Worm (Caenorhabditis elegans): ENCODE results near the gene nas-7.
A peak's percentile ranks its signal among the peaks of the same experiment; 100 is the strongest.

The nas-7 gene

DNA sequence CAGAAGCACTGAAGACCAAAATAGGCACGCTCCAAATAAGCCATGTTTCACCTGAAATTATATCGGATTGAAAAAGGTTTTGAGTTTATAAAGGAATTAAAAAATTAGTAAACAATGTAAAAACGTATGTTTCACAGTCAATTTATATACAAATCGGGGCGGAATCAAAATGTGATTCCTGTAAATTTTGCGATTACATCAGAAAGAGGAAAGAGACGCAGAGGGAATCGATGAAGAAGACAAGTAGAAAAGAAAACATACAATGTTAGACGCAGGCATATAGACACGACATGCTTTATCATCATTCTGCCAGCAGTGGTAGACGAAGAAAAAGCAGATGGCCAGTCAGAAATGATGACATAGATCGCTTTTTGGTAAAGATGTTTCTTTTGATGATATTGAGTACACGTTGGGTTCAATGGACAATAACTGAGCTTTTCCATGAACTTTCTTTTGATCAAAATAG lies 38.5 kb downstream of the nas-7 start, which contains the start of gene msra-1:
TSS of gene msra-1 (minus strand) at position 51 of the 466 bp plus-strand sequence.
- TF ChIP-seq M03D4.4 (tag; optimal IDR thresholded peaks at IDR 0.05) (no peak), pha-4 (tag; optimal IDR thresholded peaks at IDR 0.05) (no peak), mab-5 (tag; optimal IDR thresholded peaks at IDR 0.05) (no peak), sem-2 (GFP tag; optimal IDR thresholded peaks at IDR 0.05) (no peak), ceh-83 (GFP tag; optimal IDR thresholded peaks at IDR 0.05) (no peak), lin-32 (GFP tag; optimal IDR thresholded peaks at IDR 0.05) (no peak), unc-120 (tag; optimal IDR thresholded peaks at IDR 0.05; ENCODE audit: poor library complexity, severe bottlenecking) (peak; percentile 21), ham-2 (GFP tag; optimal IDR thresholded peaks at IDR 0.05) (no peak), nhr-12 (tag; optimal IDR thresholded peaks at IDR 0.05) (no peak), ces-1 (GFP tag; optimal IDR thresholded peaks at IDR 0.05) (peak; percentile 46), lsy-2 (tag; optimal IDR thresholded peaks at IDR 0.05) (no peak), cnd-1 (tag; optimal IDR thresholded peaks at IDR 0.05) (no peak), nhr-28 (tag; optimal IDR thresholded peaks at IDR 0.05) (no peak), elt-1 (tag; optimal IDR thresholded peaks at IDR 0.05; ENCODE audit: borderline replicate concordance, insufficient read depth) (peak; percentile 18), mls-2 (tag; optimal IDR thresholded peaks at IDR 0.05) (no peak), flh-1 (GFP tag; optimal IDR thresholded peaks at IDR 0.05) (no peak), zip-8 (tag; optimal IDR thresholded peaks at IDR 0.05) (no peak), bed-3 (GFP tag; optimal IDR thresholded peaks at IDR 0.05) (no peak), sptf-1 (tag; optimal IDR thresholded peaks at IDR 0.05) (no peak), lin-13 (tag; optimal IDR thresholded peaks at IDR 0.05) (no peak), nhr-76 (tag; optimal IDR thresholded peaks at IDR 0.05) (no peak), hlh-1 (tag; optimal IDR thresholded peaks at IDR 0.05) (peak; percentile 24), drap-1 (GFP tag; optimal IDR thresholded peaks at IDR 0.05) (no peak), nhr-2 (tag; optimal IDR thresholded peaks at IDR 0.05) (no peak), snpc-4 (tag; optimal IDR thresholded peaks at IDR 0.05) (no peak), unc-62 (GFP tag; optimal IDR thresholded peaks at IDR 0.05) (peak; percentile 82), blmp-1 (tag; optimal IDR thresholded peaks at IDR 0.05) (no peak), ztf-11 (tag; optimal IDR thresholded peaks at IDR 0.05) (no peak), elt-3 (tag; optimal IDR thresholded peaks at IDR 0.05) (no peak), tbx-8 (GFP tag; optimal IDR thresholded peaks at IDR 0.05) (no peak), nhr-237 (tag; optimal IDR thresholded peaks at IDR 0.05) (no peak), mep-1 (tag; optimal IDR thresholded peaks at IDR 0.05) (no peak), ceh-39 (tag; optimal IDR thresholded peaks at IDR 0.05) (peak; percentile 65), unc-39 (tag; optimal IDR thresholded peaks at IDR 0.05) (no peak), ceh-43 (GFP tag; optimal IDR thresholded peaks at IDR 0.05) (no peak)

- TF ChIP-seq mls-2 (tag; optimal IDR thresholded peaks at IDR 0.05): no peak
- no peak for TF ChIP-seq ham-2 (GFP tag; optimal IDR thresholded peaks at IDR 0.05)
- peak; percentile 75 for TF ChIP-seq blmp-1 (tag; optimal IDR thresholded peaks at IDR 0.05)
- TF ChIP-seq zip-8 (tag; optimal IDR thresholded peaks at IDR 0.05): no peak
- no peak for TF ChIP-seq snpc-4 (tag; optimal IDR thresholded peaks at IDR 0.05)
- peak; percentile 3 for TF ChIP-seq unc-62 (GFP tag; optimal IDR thresholded peaks at IDR 0.05)
These were observed 44.0 kb downstream of the nas-7 start, which contains the start of gene insc-1 for ce11 chrII:7358489-7358943. Gene insc-1, plus strand, starts transcription at chrII:7358893.

- TF ChIP-seq hlh-1 (tag; optimal IDR thresholded peaks at IDR 0.05) (peak; percentile 70), mab-5 (tag; optimal IDR thresholded peaks at IDR 0.05) (no peak), unc-62 (GFP tag; optimal IDR thresholded peaks at IDR 0.05) (peak; percentile 79)
These were observed 45.3 kb downstream of the nas-7 start for ce11 chrII:7357176-7357575.

DNA sequence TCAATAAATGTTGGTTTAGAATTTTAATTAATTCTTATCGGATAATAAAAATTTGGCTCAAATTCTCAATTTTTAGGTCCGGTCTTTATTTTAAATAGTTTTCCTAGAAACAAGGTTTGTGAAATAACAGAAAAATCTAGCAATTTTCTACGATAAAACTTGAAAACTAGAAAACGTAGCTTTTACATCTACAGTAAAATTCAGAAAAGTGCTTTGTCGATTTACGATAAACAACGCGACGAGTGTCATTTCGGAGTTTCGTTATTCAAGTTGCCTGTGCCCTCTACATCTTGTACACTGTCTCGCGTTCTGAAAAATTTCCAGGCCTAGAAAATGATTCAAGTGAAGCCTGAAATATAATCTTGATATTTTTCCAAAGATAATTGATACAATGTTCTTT lies 45.8 kb downstream of the nas-7 start:
- peak; percentile 30 for TF ChIP-seq lsy-2 (tag; optimal IDR thresholded peaks at IDR 0.05)
- TF ChIP-seq nhr-76 (tag; optimal IDR thresholded peaks at IDR 0.05): no peak

All from whole organism, mixed stage, embryonic.